Worm (Caenorhabditis elegans): ENCODE measurements around the gene erd-2.1.

DNA sequence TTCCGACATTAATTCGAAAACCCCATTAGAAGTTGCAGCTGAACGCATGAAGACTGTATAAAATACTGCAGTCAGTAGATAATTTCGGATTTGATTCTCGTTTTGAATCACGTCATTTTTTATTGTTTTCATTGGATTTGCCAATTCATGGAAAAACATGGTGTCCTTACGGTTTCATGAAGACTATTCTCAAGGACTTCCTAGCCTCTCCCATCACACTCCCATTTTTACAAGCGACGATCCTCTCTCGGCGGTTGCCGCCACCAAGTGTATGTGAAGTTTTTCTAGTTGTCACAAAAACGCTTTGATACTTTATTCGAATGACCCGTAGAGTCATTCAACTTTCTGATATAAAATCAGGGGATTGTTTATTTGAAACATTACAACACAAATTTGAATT lies 31.2 kb upstream of the erd-2.1 start:
- no peak for TF ChIP-seq egl-27 (tag; optimal IDR thresholded peaks at IDR 0.05)
- TF ChIP-seq nhr-237 (tag; optimal IDR thresholded peaks at IDR 0.05) = no peak
- no peak for TF ChIP-seq unc-130 (GFP tag; optimal IDR thresholded peaks at IDR 0.05)
- no peak for TF ChIP-seq lin-38 (GFP tag; IDR thresholded peaks at IDR 0.05)

All from whole organism, L4 larva.